Worm (Caenorhabditis elegans) whole organism, young adult: ENCODE data around the gene moa-1.

ENCODE experiments used
- F10E7.11 ChIP-seq: sonication (generic microtip); optimal IDR thresholded peaks from 2 replicates; lab custom pipeline; 2017; ENCODE audit warnings: mild to moderate bottlenecking, missing genetic modification characterization, moderate library complexity, missing compliant biosample characterization
- F33H1.4 ChIP-seq: fragments of 200-800 bp; sonication (Bioruptor generic); IDR thresholded peaks from 2 replicates; pipeline ENCODE4 v1.3.6; 2022; ENCODE audit warnings: missing genetic modification reagents, missing genetic modification characterization, missing compliant biosample characterization
- F39B2.1 ChIP-seq: fragments of 200-800 bp; sonication (Bioruptor generic); IDR thresholded peaks from 2 replicates; pipeline ENCODE4 v1.3.6; 2022; ENCODE audit warnings: missing genetic modification reagents, missing genetic modification characterization, missing compliant biosample characterization
- Y79H2A.3 ChIP-seq: fragments of 200-800 bp; sonication (Bioruptor generic); conservative IDR thresholded peaks from 2 replicates; pipeline ENCODE4 v1.3.6; 2022; ENCODE audit warnings: missing genetic modification reagents, missing genetic modification characterization, missing compliant biosample characterization
- bed-2 ChIP-seq: fragments of 200-800 bp; sonication (Bioruptor generic); IDR thresholded peaks from 2 replicates; pipeline ENCODE4 v1.3.6; 2022; ENCODE audit warnings: missing genetic modification reagents, missing genetic modification characterization, missing compliant biosample characterization
- let-607 ChIP-seq, 2 experiments: fragments of 200-800 bp in 1 of 2; sonication (Bioruptor generic) in 1 of 2; sonication (generic microtip) in 1 of 2; optimal IDR thresholded peaks; 2 replicates each; lab custom pipeline; 2016 to 2018; ENCODE audit warnings: mild to moderate bottlenecking in 2 of 2, missing compliant biosample characterization in 2 of 2, missing genetic modification characterization in 2 of 2, moderate library complexity in 2 of 2, missing genotype in 1 of 2
- somi-1 ChIP-seq: fragments of 200-800 bp; sonication (Bioruptor generic); optimal IDR thresholded peaks from 2 replicates; lab custom pipeline; 2018; ENCODE audit warnings: mild to moderate bottlenecking, missing genetic modification characterization, missing compliant biosample characterization

ce11 chrIII:1989940-1990339 is 20.2 kb upstream of the moa-1 start:
- TF ChIP-seq bed-2 (GFP tag; lab: Robert Waterston, UW) (no peak), Y79H2A.3 (GFP tag; lab: Robert Waterston, UW) (no peak), somi-1 (no peak), let-607 (tag; optimal IDR thresholded peaks at IDR 0.05; lab: Kevin White, UChicago) (no peak), F39B2.1 (GFP tag; lab: Robert Waterston, UW) (no peak), F33H1.4 (GFP tag; lab: Robert Waterston, UW) (no peak), F10E7.11 (no peak)
